Worm (Caenorhabditis elegans) whole organism, young adult: ENCODE data around the gene C25D7.9.

Experiments
- B0261.1 ChIP-seq: sonication (generic microtip); optimal IDR thresholded peaks from 2 replicates; lab custom pipeline; 2016; ENCODE audit warnings: mild to moderate bottlenecking, missing genetic modification characterization, moderate library complexity, missing compliant biosample characterization
- C06A6.2 ChIP-seq: fragments of 200-800 bp; sonication (Bioruptor generic); conservative IDR thresholded peaks from 2 replicates; pipeline ENCODE4 v1.3.6; 2022; ENCODE audit warnings: missing genetic modification characterization, missing compliant biosample characterization
- C17E4.6 ChIP-seq: fragments of 200-800 bp; sonication (Bioruptor generic); IDR thresholded peaks from 2 replicates; pipeline ENCODE4 v1.3.6; 2022; ENCODE audit warnings: missing genetic modification reagents, missing genetic modification characterization, missing compliant biosample characterization
- F23B12.7 ChIP-seq: sonication (generic microtip); optimal IDR thresholded peaks from 2 replicates; lab custom pipeline; 2017; ENCODE audit warnings: missing genetic modification characterization, mild to moderate bottlenecking, missing compliant biosample characterization, antibody characterized with exemption, moderate library complexity; ENCODE audit not compliant: insufficient read depth
- F33H1.4 ChIP-seq: fragments of 200-800 bp; sonication (Bioruptor generic); IDR thresholded peaks from 2 replicates; pipeline ENCODE4 v1.3.6; 2022; ENCODE audit warnings: missing genetic modification reagents, missing genetic modification characterization, missing compliant biosample characterization
- F39B2.1 ChIP-seq: fragments of 200-800 bp; sonication (Bioruptor generic); IDR thresholded peaks from 2 replicates; pipeline ENCODE4 v1.3.6; 2022; ENCODE audit warnings: missing genetic modification reagents, missing genetic modification characterization, missing compliant biosample characterization
- F55B11.4 ChIP-seq: sonication (generic microtip); optimal IDR thresholded peaks from 2 replicates; lab custom pipeline; 2016; ENCODE audit warnings: missing compliant biosample characterization, missing genetic modification characterization, borderline replicate concordance; ENCODE audit not compliant: insufficient read depth
- Y53F4B.3 ChIP-seq: fragments of 200-800 bp; sonication (Bioruptor generic); IDR thresholded peaks from 2 replicates; pipeline ENCODE4 v1.3.6; 2022; ENCODE audit warnings: missing genetic modification reagents, missing genetic modification characterization, missing compliant biosample characterization
- athp-1 ChIP-seq: sonication (generic microtip); optimal IDR thresholded peaks from 2 replicates; lab custom pipeline; 2017; ENCODE audit warnings: mild to moderate bottlenecking, missing genetic modification characterization, missing compliant biosample characterization
- ccch-3 ChIP-seq: fragments of 200-800 bp; sonication (Bioruptor generic); optimal IDR thresholded peaks from 2 replicates; lab custom pipeline; 2018; ENCODE audit warnings: mild to moderate bottlenecking, missing genetic modification characterization, missing compliant biosample characterization
- ceh-100 ChIP-seq: fragments of 200-800 bp; sonication (Bioruptor generic); IDR thresholded peaks from 2 replicates; pipeline ENCODE4 v1.3.6; 2022; ENCODE audit warnings: missing genetic modification reagents, missing genetic modification characterization, missing compliant biosample characterization
- ceh-58 ChIP-seq: fragments of 200-800 bp; sonication (Bioruptor generic); IDR thresholded peaks from 2 replicates; pipeline ENCODE4 v1.3.6; 2022; ENCODE audit warnings: missing genetic modification characterization, missing compliant biosample characterization
- ceh-79 ChIP-seq: sonication (generic microtip); optimal IDR thresholded peaks from 2 replicates; lab custom pipeline; 2017; ENCODE audit warnings: mild to moderate bottlenecking, missing genetic modification characterization, missing compliant biosample characterization
- him-1 ChIP-seq: sonication (generic microtip); optimal IDR thresholded peaks from 2 replicates; lab custom pipeline; 2016; ENCODE audit warnings: missing genotype, missing genetic modification reagents, missing genetic modification characterization, missing compliant biosample characterization
- hlh-12 ChIP-seq: sonication (generic microtip); optimal IDR thresholded peaks from 2 replicates; lab custom pipeline; 2016; ENCODE audit warnings: missing genetic modification characterization, missing compliant biosample characterization
- let-526 ChIP-seq: fragments of 200-800 bp; sonication (Bioruptor generic); IDR thresholded peaks from 2 replicates; pipeline ENCODE4 v1.3.6; 2022; ENCODE audit warnings: missing genetic modification reagents, missing genetic modification characterization, missing compliant biosample characterization
- madf-6 ChIP-seq: fragments of 200-800 bp; sonication (Bioruptor generic); IDR thresholded peaks from 2 replicates; pipeline ENCODE4 v1.3.6; 2022; ENCODE audit warnings: missing genetic modification reagents, missing genetic modification characterization, missing compliant biosample characterization
- mxl-1 ChIP-seq: sonication (generic microtip); optimal IDR thresholded peaks from 2 replicates; lab custom pipeline; 2016; ENCODE audit warnings: missing genetic modification characterization, missing compliant biosample characterization
- nfya-2 ChIP-seq: fragments of 200-800 bp; sonication (Bioruptor generic); IDR thresholded peaks from 2 replicates; pipeline ENCODE4 v1.3.6; 2022; ENCODE audit warnings: missing genetic modification reagents, missing genetic modification characterization, missing compliant biosample characterization
- nhr-179 ChIP-seq: sonication (generic microtip); optimal IDR thresholded peaks from 2 replicates; lab custom pipeline; 2016; ENCODE audit warnings: mild to moderate bottlenecking, missing genetic modification characterization, missing compliant biosample characterization
- nhr-27 ChIP-seq: fragments of 200-800 bp; sonication (Bioruptor generic); optimal IDR thresholded peaks from 2 replicates; lab custom pipeline; 2018; ENCODE audit warnings: mild to moderate bottlenecking, missing genetic modification characterization, moderate library complexity, missing compliant biosample characterization
- rcor-1 ChIP-seq: fragments of 200-800 bp; sonication (Bioruptor generic); IDR thresholded peaks from 2 replicates; pipeline ENCODE4 v1.3.6; 2022; ENCODE audit warnings: missing genetic modification reagents, missing genetic modification characterization, missing compliant biosample characterization
- repo-1 ChIP-seq: sonication (generic microtip); optimal IDR thresholded peaks from 2 replicates; lab custom pipeline; 2017; ENCODE audit warnings: mild to moderate bottlenecking, missing genetic modification characterization, missing compliant biosample characterization
- sdz-38 ChIP-seq: sonication (generic microtip); optimal IDR thresholded peaks from 2 replicates; lab custom pipeline; 2016; ENCODE audit warnings: missing genotype, missing genetic modification characterization, missing compliant biosample characterization
- sea-2 ChIP-seq: fragments of 200-800 bp; sonication (Bioruptor generic); IDR thresholded peaks from 2 replicates; pipeline ENCODE4 v1.3.6; 2022; ENCODE audit warnings: missing genetic modification characterization, missing compliant biosample characterization
- snpc-1.1 ChIP-seq: sonication (generic microtip); optimal IDR thresholded peaks from 2 replicates; lab custom pipeline; 2017; ENCODE audit warnings: missing genetic modification characterization, mild to moderate bottlenecking, missing compliant biosample characterization, antibody characterized with exemption, moderate library complexity, missing genotype, missing genetic modification reagents; ENCODE audit not compliant: insufficient read depth
- snpc-4 ChIP-seq, 5 experiments: fragments of 150-350 bp in 1 of 5; sonication (generic microtip) in 4 of 5; optimal IDR thresholded peaks; 2 replicates each; lab custom pipeline; 2014 to 2018; ENCODE audit warnings: missing genetic modification characterization in 5 of 5, missing biosample characterization in 3 of 5, antibody characterized with exemption in 2 of 5, mild to moderate bottlenecking in 2 of 5, missing compliant biosample characterization in 2 of 5, missing genotype in 2 of 5, moderate library complexity in 2 of 5, missing genetic modification reagents in 1 of 5
- somi-1 ChIP-seq: fragments of 200-800 bp; sonication (Bioruptor generic); optimal IDR thresholded peaks from 2 replicates; lab custom pipeline; 2018; ENCODE audit warnings: mild to moderate bottlenecking, missing genetic modification characterization, missing compliant biosample characterization
- sptf-2 ChIP-seq: fragments of 200-800 bp; sonication (Bioruptor generic); optimal IDR thresholded peaks from 2 replicates; lab custom pipeline; 2018; ENCODE audit warnings: mild to moderate bottlenecking, missing genetic modification characterization, missing compliant biosample characterization
- zfh-2 ChIP-seq: fragments of 200-800 bp; sonication (Bioruptor generic); conservative IDR thresholded peaks from 2 replicates; pipeline ENCODE4 v1.3.6; 2022; ENCODE audit warnings: missing genetic modification reagents, missing genetic modification characterization, missing compliant biosample characterization
- ztf-25 ChIP-seq: fragments of 200-800 bp; sonication (Bioruptor generic); IDR thresholded peaks from 2 replicates; pipeline ENCODE4 v1.3.6; 2022; ENCODE audit warnings: missing genetic modification reagents, missing genetic modification characterization, missing compliant biosample characterization
- ztf-28 ChIP-seq: fragments of 200-800 bp; sonication (Bioruptor generic); IDR thresholded peaks from 2 replicates; pipeline ENCODE4 v1.3.6; 2022; ENCODE audit warnings: missing genetic modification reagents, missing genetic modification characterization, missing compliant biosample characterization
- ztf-6 ChIP-seq: fragments of 200-800 bp; sonication (Bioruptor generic); IDR thresholded peaks from 2 replicates; pipeline ENCODE4 v1.3.6; 2022; ENCODE audit warnings: missing genetic modification reagents, missing genetic modification characterization, missing compliant biosample characterization

Gene C25D7.9

DNA sequence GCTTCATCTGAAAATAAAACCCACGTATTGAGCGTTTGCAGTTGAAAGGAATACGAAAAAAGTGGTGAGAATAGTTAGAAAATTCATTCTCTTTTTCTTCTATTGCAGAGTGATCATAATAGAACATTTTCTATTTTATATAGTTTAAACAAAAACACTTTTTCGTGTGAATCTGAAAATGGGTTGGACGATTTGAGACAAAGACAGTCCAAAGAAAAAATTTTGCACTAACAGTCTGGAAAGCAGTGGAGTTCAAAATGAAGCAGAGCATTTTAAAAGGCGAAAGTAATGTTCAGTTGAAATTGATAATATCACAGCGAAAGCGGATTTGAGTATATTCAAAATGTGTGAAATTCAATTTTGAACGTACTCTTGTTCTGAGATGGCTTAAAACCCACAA lies 23.7 kb downstream of the C25D7.9 start, which contains the start of gene C01G10.18:
Gene C01G10.18, minus strand, starts transcription at position 101 of the 400 bp plus-strand sequence.
- no peak for TF ChIP-seq Y53F4B.3 (GFP tag; lab: Robert Waterston, UW)
- TF ChIP-seq sea-2 (GFP tag; lab: Robert Waterston, UW), result no peak
- no peak for TF ChIP-seq ceh-58
- no peak for TF ChIP-seq rcor-1
- TF ChIP-seq repo-1 (tag; lab: Kevin White, UChicago), result no peak
- no peak for TF ChIP-seq sdz-38 (tag; lab: Kevin White, UChicago)
- no peak for TF ChIP-seq sptf-2 (GFP tag; lab: Kevin White, UChicago)
- no peak for TF ChIP-seq F39B2.1
- no peak for TF ChIP-seq athp-1 (tag; lab: Kevin White, UChicago)
- no peak for TF ChIP-seq let-526 (GFP tag; lab: Robert Waterston, UW)
- no peak for TF ChIP-seq C06A6.2 (GFP tag; lab: Robert Waterston, UW)
- no peak for TF ChIP-seq B0261.1 (tag; lab: Kevin White, UChicago)
- TF ChIP-seq F55B11.4 (tag; lab: Kevin White, UChicago), result no peak
- TF ChIP-seq ztf-28 (GFP tag; lab: Robert Waterston, UW), result no peak
- TF ChIP-seq ceh-79 (tag; lab: Kevin White, UChicago), result no peak
- no peak for TF ChIP-seq nfya-2 (GFP tag; lab: Robert Waterston, UW)
- TF ChIP-seq F33H1.4 (GFP tag; lab: Robert Waterston, UW), result no peak

DNA sequence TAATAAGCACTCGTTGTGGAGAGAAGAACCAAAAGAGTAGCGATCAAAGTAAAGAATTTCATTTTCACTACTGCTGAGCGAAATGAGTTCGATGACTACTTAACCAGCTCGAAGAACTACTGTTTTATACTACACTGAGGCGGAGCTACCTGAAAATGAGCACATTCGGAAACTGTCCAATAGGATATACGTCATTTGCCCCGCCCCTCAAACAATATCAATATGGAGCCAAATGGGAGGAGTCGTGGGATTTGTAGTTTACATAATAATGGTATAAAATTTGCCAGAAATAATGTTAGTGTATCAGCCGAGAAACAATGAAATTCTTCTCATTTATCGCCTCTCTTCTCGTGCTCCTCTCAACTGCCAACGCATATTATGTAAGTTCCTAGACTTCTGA lies 24.5 kb downstream of the C25D7.9 start, which contains the start of the genes C01G10.5 and C01G10.4:
Gene C01G10.5, minus strand, starts transcription at position 101 of the 400 bp plus-strand sequence.
Gene C01G10.4, plus strand, starts transcription at position 303 of the 400 bp plus-strand sequence.
- no peak for TF ChIP-seq ztf-6 (GFP tag; lab: Robert Waterston, UW)

ce11 chrV:15090457-15090856 lies 25.5 kb downstream of the C25D7.9 start, which contains the start of gene C01G10.17:
C01G10.17 (plus strand) TSS chrV:15090757.
- TF ChIP-seq snpc-4 (GFP tag; optimal IDR thresholded peaks at IDR 0.05; lab: Kevin White, UChicago) (no peak), snpc-4 (tag; optimal IDR thresholded peaks at IDR 0.05; lab: Kevin White, UChicago) (no peak), snpc-1.1 (tag; lab: Kevin White, UChicago) (no peak), C17E4.6 (GFP tag; lab: Robert Waterston, UW) (no peak), ztf-25 (GFP tag; lab: Robert Waterston, UW) (no peak), nfya-2 (GFP tag; lab: Robert Waterston, UW) (no peak), nhr-27 (tag; lab: Kevin White, UChicago) (no peak), somi-1 (GFP tag; lab: Kevin White, UChicago) (no peak)
- TF ChIP-seq, all 124 proteins: peak for 0

ce11 chrV:15092666-15093065 lies 27.7 kb downstream of the C25D7.9 start, which contains the start of gene txt-12:
txt-12 (plus strand) TSS chrV:15092966.
- no peak for TF ChIP-seq snpc-4 (GFP tag; optimal IDR thresholded peaks at IDR 0.05; lab: Kevin White, UChicago)
- TF ChIP-seq snpc-4 (tag; optimal IDR thresholded peaks at IDR 0.05; lab: Kevin White, UChicago), result no peak
- no peak for TF ChIP-seq hlh-12
- TF ChIP-seq mxl-1 (tag; lab: Kevin White, UChicago), result no peak
- TF ChIP-seq zfh-2 (GFP tag; lab: Robert Waterston, UW), result no peak
- no peak for TF ChIP-seq F23B12.7 (tag; lab: Kevin White, UChicago)
- TF ChIP-seq madf-6 (GFP tag; lab: Robert Waterston, UW), result no peak
- TF ChIP-seq nhr-179, result no peak
- no peak for TF ChIP-seq nhr-27 (tag; lab: Kevin White, UChicago)
- TF ChIP-seq ceh-100 (GFP tag; lab: Robert Waterston, UW), result no peak
- TF ChIP-seq him-1 (tag; lab: Kevin White, UChicago), result no peak
- no peak for TF ChIP-seq ccch-3 (GFP tag; lab: Kevin White, UChicago)
